Fruit fly (Drosophila melanogaster) whole organism, embryonic: ENCODE results near the gene CG31493.
A peak's percentile ranks its signal among the peaks of the same experiment; 100 is the strongest.

Source experiments
- Bgb ChIP-seq: fragments of 200-800 bp; sonication (Bioruptor generic); IDR thresholded peaks from 2 replicates; pipeline ENCODE4 v1.3.6; 2022; ENCODE audit warnings: missing biosample characterization, missing genetic modification characterization; ENCODE audit not compliant: partially characterized antibody
- CG11696 ChIP-seq: fragments of 200-800 bp; sonication (Bioruptor generic); IDR thresholded peaks from 2 replicates; pipeline ENCODE4 v1.3.6; 2022; ENCODE audit warnings: missing biosample characterization, missing genetic modification characterization
- CG12071 ChIP-seq: fragments of 200-800 bp; sonication (Bioruptor generic); optimal IDR thresholded peaks from 3 replicates; lab custom pipeline; 2018; ENCODE audit warnings: missing biosample characterization, mild to moderate bottlenecking, missing genetic modification characterization
- CG12659 ChIP-seq: fragments of 200-800 bp; sonication (Bioruptor generic); optimal IDR thresholded peaks from 3 replicates; lab custom pipeline; 2017; ENCODE audit warnings: mild to moderate bottlenecking, missing biosample characterization, missing genetic modification reagents, missing genetic modification characterization
- CG13123 ChIP-seq: fragments of 200-800 bp; sonication (Bioruptor generic); optimal IDR thresholded peaks from 2 replicates; lab custom pipeline; 2016; ENCODE audit warnings: missing biosample characterization, missing genetic modification characterization
- CG13296 ChIP-seq: fragments of 200-800 bp; sonication (Bioruptor generic); optimal IDR thresholded peaks from 3 replicates; lab custom pipeline; 2018; ENCODE audit warnings: missing biosample characterization, mild to moderate bottlenecking, missing genetic modification characterization
- CG13894 ChIP-seq: fragments of 200-800 bp; sonication (Bioruptor generic); optimal IDR thresholded peaks from 3 replicates; lab custom pipeline; 2018; ENCODE audit warnings: missing biosample characterization, mild to moderate bottlenecking, missing genetic modification characterization, moderate library complexity
- CG14860 ChIP-seq: fragments of 200-800 bp; sonication (Bioruptor generic); IDR thresholded peaks from 3 replicates; pipeline ENCODE4 v1.3.6; 2022; ENCODE audit warnings: missing biosample characterization, missing genetic modification characterization; ENCODE audit not compliant: partially characterized antibody
- CG18764 ChIP-seq: fragments of 200-800 bp; sonication (Bioruptor generic); optimal IDR thresholded peaks from 3 replicates; lab custom pipeline; 2016; ENCODE audit warnings: missing biosample characterization, missing genetic modification characterization
- CG31224 ChIP-seq: fragments of 200-800 bp; sonication (Bioruptor generic); IDR thresholded peaks from 2 replicates; pipeline ENCODE4 v1.3.6; 2022; ENCODE audit warnings: missing biosample characterization, missing genetic modification characterization
- CG32767 ChIP-seq: fragments of 200-800 bp; sonication (Bioruptor generic); IDR thresholded peaks from 2 replicates; pipeline ENCODE4 v1.3.6; 2022; ENCODE audit warnings: missing biosample characterization, missing genetic modification characterization
- CG34422 ChIP-seq: fragments of 200-800 bp; sonication (Bioruptor generic); IDR thresholded peaks from 3 replicates; pipeline ENCODE4 v1.3.6; 2022; ENCODE audit warnings: missing biosample characterization, missing genetic modification characterization
- CG42726 ChIP-seq: fragments of 200-800 bp; sonication (Bioruptor generic); IDR thresholded peaks from 2 replicates; pipeline ENCODE4 v1.3.6; 2022; ENCODE audit warnings: missing biosample characterization, missing genetic modification characterization; ENCODE audit not compliant: partially characterized antibody
- CG4328 ChIP-seq: fragments of 200-800 bp; sonication (Bioruptor generic); optimal IDR thresholded peaks from 3 replicates; lab custom pipeline; 2017; ENCODE audit warnings: missing biosample characterization, missing genetic modification reagents, missing genetic modification characterization
- CG6254 ChIP-seq: fragments of 200-800 bp; sonication (Bioruptor generic); optimal IDR thresholded peaks from 3 replicates; lab custom pipeline; 2017; ENCODE audit warnings: mild to moderate bottlenecking, missing biosample characterization, missing genetic modification reagents, missing genetic modification characterization
- CG6272 ChIP-seq: fragments of 200-800 bp; sonication (Bioruptor generic); IDR thresholded peaks from 2 replicates; pipeline ENCODE4 v1.3.6; 2022; ENCODE audit warnings: missing biosample characterization, missing genetic modification characterization
- CG7928 ChIP-seq: fragments of 200-800 bp; sonication (Bioruptor generic); optimal IDR thresholded peaks from 2 replicates; lab custom pipeline; 2017; ENCODE audit warnings: missing biosample characterization, mild to moderate bottlenecking, missing genetic modification characterization
- CG9215 ChIP-seq: fragments of 200-800 bp; sonication (Bioruptor generic); IDR thresholded peaks from 2 replicates; pipeline ENCODE4 v1.3.6; 2022; ENCODE audit warnings: missing biosample characterization, missing genetic modification characterization
- CTCF ChIP-seq: fragments of 200-800 bp; sonication (Bioruptor generic); optimal IDR thresholded peaks from 2 replicates; lab custom pipeline; 2017; ENCODE audit warnings: missing biosample characterization, mild to moderate bottlenecking, missing genetic modification characterization, moderate library complexity
- CkIIα-i1 ChIP-seq: fragments of 200-800 bp; sonication (Bioruptor generic); IDR thresholded peaks from 2 replicates; pipeline ENCODE4 v1.3.6; 2022; ENCODE audit warnings: missing biosample characterization, missing genetic modification characterization
- D19A ChIP-seq: fragments of 200-800 bp; optimal IDR thresholded peaks from 3 replicates; lab custom pipeline; 2019; ENCODE audit warnings: missing biosample characterization, mild to moderate bottlenecking, missing genetic modification characterization, moderate library complexity
- Doc2 ChIP-seq: fragments of 200-800 bp; sonication (Bioruptor generic); IDR thresholded peaks from 2 replicates; pipeline ENCODE4 v1.3.6; 2022; ENCODE audit warnings: missing biosample characterization, missing genetic modification characterization
- ERR ChIP-seq: fragments of 200-800 bp; sonication (Bioruptor generic); optimal IDR thresholded peaks from 2 replicates; lab custom pipeline; 2016; ENCODE audit warnings: missing biosample characterization, missing genetic modification characterization
- Hand ChIP-seq: fragments of 200-800 bp; sonication (Bioruptor generic); optimal IDR thresholded peaks from 2 replicates; lab custom pipeline; 2017; ENCODE audit warnings: mild to moderate bottlenecking, missing biosample characterization, missing genetic modification reagents, missing genetic modification characterization
- Hmx ChIP-seq: fragments of 200-800 bp; sonication (Bioruptor generic); optimal IDR thresholded peaks from 2 replicates; lab custom pipeline; 2016; ENCODE audit warnings: missing biosample characterization, missing genetic modification characterization
- MESR4 ChIP-seq: fragments of 200-800 bp; sonication (Bioruptor generic); optimal IDR thresholded peaks from 2 replicates; lab custom pipeline; 2018; ENCODE audit warnings: missing biosample characterization, mild to moderate bottlenecking, missing genetic modification characterization, moderate library complexity
- Med ChIP-seq: fragments of 200-800 bp; sonication (Bioruptor generic); peaks from one replicate; lab custom pipeline; 2016; ENCODE audit warnings: missing biosample characterization, missing genetic modification characterization, mild to moderate bottlenecking, inconsistent platforms, moderate library complexity
- NC2α ChIP-seq: fragments of 200-800 bp; sonication (Bioruptor generic); optimal IDR thresholded peaks from 2 replicates; lab custom pipeline; 2016; ENCODE audit warnings: missing biosample characterization, missing genetic modification characterization
- Optix ChIP-seq: fragments of 200-800 bp; sonication (Bioruptor generic); IDR thresholded peaks from 3 replicates; pipeline ENCODE4 v1.3.6; 2022; ENCODE audit warnings: missing biosample characterization, missing genetic modification characterization
- PHDP ChIP-seq: fragments of 200-800 bp; sonication (Bioruptor generic); optimal IDR thresholded peaks from 3 replicates; lab custom pipeline; 2018; ENCODE audit warnings: missing biosample characterization, mild to moderate bottlenecking, missing genetic modification characterization, moderate library complexity
- Spps ChIP-seq: fragments of 200-800 bp; sonication (Bioruptor generic); optimal IDR thresholded peaks from 2 replicates; lab custom pipeline; 2018; ENCODE audit warnings: missing biosample characterization, mild to moderate bottlenecking, missing genetic modification characterization
- Sry-δ ChIP-seq: fragments of 200-800 bp; sonication (Bioruptor generic); optimal IDR thresholded peaks from 2 replicates; lab custom pipeline; 2016; ENCODE audit warnings: missing biosample characterization, missing genetic modification characterization
- bbx ChIP-seq: fragments of 200-800 bp; sonication (Bioruptor generic); IDR thresholded peaks from 2 replicates; pipeline ENCODE4 v1.3.6; 2022; ENCODE audit warnings: missing biosample characterization, missing genetic modification characterization; ENCODE audit not compliant: partially characterized antibody
- en ChIP-seq: fragments of 200-800 bp; sonication (Bioruptor generic); optimal IDR thresholded peaks from 2 replicates; lab custom pipeline; 2016; ENCODE audit warnings: missing biosample characterization, missing genetic modification characterization
- exex ChIP-seq: fragments of 200-800 bp; sonication (Bioruptor generic); optimal IDR thresholded peaks from 4 replicates; lab custom pipeline; 2018; ENCODE audit warnings: missing biosample characterization, mild to moderate bottlenecking, missing genetic modification characterization, moderate library complexity
- eyg ChIP-seq: fragments of 200-800 bp; sonication (Bioruptor generic); optimal IDR thresholded peaks from 3 replicates; lab custom pipeline; 2016; ENCODE audit warnings: missing biosample characterization, missing genetic modification characterization
- gce ChIP-seq: fragments of 200-800 bp; sonication (Bioruptor generic); IDR thresholded peaks from 3 replicates; pipeline ENCODE4 v1.3.6; 2022; ENCODE audit warnings: missing biosample characterization, missing genetic modification characterization
- gfzf ChIP-seq: fragments of 200-800 bp; sonication (Bioruptor generic); optimal IDR thresholded peaks from 2 replicates; lab custom pipeline; 2016; ENCODE audit warnings: missing biosample characterization, mild to moderate bottlenecking, missing genetic modification characterization, moderate library complexity
- gro ChIP-seq: fragments of 200-800 bp; sonication (Bioruptor generic); optimal IDR thresholded peaks from 2 replicates; lab custom pipeline; 2016; ENCODE audit warnings: missing biosample characterization, missing genetic modification characterization
- h ChIP-seq: fragments of >200 bp; optimal IDR thresholded peaks from 2 replicates; lab custom pipeline; 2017
- inv ChIP-seq: fragments of 200-800 bp; sonication (Bioruptor generic); IDR thresholded peaks from 2 replicates; pipeline ENCODE4 v1.3.6; 2022; ENCODE audit warnings: missing biosample characterization, missing genetic modification characterization; ENCODE audit not compliant: partially characterized antibody
- jumu ChIP-seq: fragments of 200-800 bp; sonication (Bioruptor generic); optimal IDR thresholded peaks from 3 replicates; lab custom pipeline; 2016; ENCODE audit warnings: missing biosample characterization, missing genetic modification characterization
- lilli ChIP-seq: fragments of 200-800 bp; sonication (Bioruptor generic); optimal IDR thresholded peaks from 3 replicates; lab custom pipeline; 2016; ENCODE audit warnings: missing biosample characterization, missing genetic modification characterization
- mld ChIP-seq: fragments of 200-800 bp; sonication (Bioruptor generic); IDR thresholded peaks from 3 replicates; pipeline ENCODE4 v1.3.6; 2022; ENCODE audit warnings: missing biosample characterization, missing genetic modification characterization; ENCODE audit not compliant: partially characterized antibody
- row ChIP-seq: fragments of 200-800 bp; sonication (Bioruptor generic); IDR thresholded peaks from 3 replicates; pipeline ENCODE4 v1.3.6; 2022; ENCODE audit warnings: missing biosample characterization, missing genetic modification characterization
- slp2 ChIP-seq: fragments of 200-800 bp; sonication (Bioruptor generic); optimal IDR thresholded peaks from 2 replicates; lab custom pipeline; 2016; ENCODE audit warnings: missing biosample characterization, missing genetic modification characterization
- stc ChIP-seq: fragments of 200-800 bp; sonication (Bioruptor generic); IDR thresholded peaks from 2 replicates; pipeline ENCODE4 v1.3.6; 2022; ENCODE audit warnings: missing biosample characterization, missing genetic modification characterization
- vvl ChIP-seq: fragments of 200-800 bp; sonication (Bioruptor generic); IDR thresholded peaks from 2 replicates; pipeline ENCODE4 v1.3.6; 2022; ENCODE audit warnings: missing biosample characterization, missing genetic modification characterization
- yki ChIP-seq: fragments of >200 bp; optimal IDR thresholded peaks from 3 replicates; lab custom pipeline; 2018
- zen ChIP-seq: fragments of 200-800 bp; sonication (Bioruptor generic); optimal IDR thresholded peaks from 3 replicates; lab custom pipeline; 2018; ENCODE audit warnings: missing biosample characterization, mild to moderate bottlenecking, missing genetic modification characterization, moderate library complexity
- zf30C ChIP-seq: fragments of 200-800 bp; sonication (Bioruptor generic); optimal IDR thresholded peaks from 3 replicates; lab custom pipeline; 2018; ENCODE audit warnings: missing biosample characterization, mild to moderate bottlenecking, missing genetic modification characterization

The CG31493 gene

dm6 chr3R:7108589-7109312, 22.6 kb upstream of the CG31493 start (continued):
- TF ChIP-seq CG9215 (no peak), Sry-δ (GFP tag; lab: Kevin White, UChicago) (peak; percentile 57), Bgb (GFP tag; lab: Robert Waterston, UW) (no peak), CG6254 (GFP tag; lab: Kevin White, UChicago) (peak; percentile 93), CG7928 (GFP tag; lab: Kevin White, UChicago) (peak; percentile 11), stc (GFP tag; lab: Robert Waterston, UW) (no peak), CG4328 (GFP tag; lab: Kevin White, UChicago) (peak; percentile 88), Doc2 (GFP tag; lab: Robert Waterston, UW) (no peak), Hand (GFP tag; lab: Kevin White, UChicago) (peak; percentile 46), CkIIα-i1 (no peak), inv (GFP tag; lab: Robert Waterston, UW) (no peak), CG13123 (GFP tag; lab: Kevin White, UChicago) (peak; percentile 93), CG13894 (tag; lab: Kevin White, UChicago) (no peak), CG31224 (GFP tag; lab: Robert Waterston, UW) (no peak), CG34422 (GFP tag; lab: Robert Waterston, UW) (no peak), Spps (tag; lab: Kevin White, UChicago) (peak; percentile 97), MESR4 (peak; percentile 24), gce (GFP tag; lab: Robert Waterston, UW) (no peak), gro (GFP tag; lab: Kevin White, UChicago) (no peak), CG11696 (no peak), exex (peak; percentile 34), ERR (GFP tag; lab: Kevin White, UChicago) (peak; percentile 22), mld (GFP tag; lab: Robert Waterston, UW) (no peak), Optix (no peak), slp2 (GFP tag; lab: Kevin White, UChicago) (peak; percentile 90), yki (lab: Kevin White, UChicago) (no peak), PHDP (tag; lab: Kevin White, UChicago) (peak; percentile 95), CG32767 (GFP tag; lab: Robert Waterston, UW) (no peak), lilli (GFP tag; lab: Kevin White, UChicago) (peak; percentile 85), Hmx (GFP tag; lab: Kevin White, UChicago) (peak; percentile 77), zen (tag; lab: Kevin White, UChicago) (peak; percentile 98), D19A (tag; lab: Kevin White, UChicago) (peak; percentile 96), CG42726 (GFP tag; lab: Robert Waterston, UW) (no peak), h (lab: Kevin White, UChicago) (no peak), CG14860 (GFP tag; lab: Robert Waterston, UW) (no peak), Med (GFP tag; lab: Kevin White, UChicago) (peak; percentile 91), CG12659 (GFP tag; lab: Kevin White, UChicago) (peak; percentile 93), en (peak; percentile 88), CG18764 (GFP tag; lab: Kevin White, UChicago) (peak; percentile 95), vvl (GFP tag; lab: Robert Waterston, UW) (no peak), CG13296 (GFP tag; lab: Kevin White, UChicago) (peak; percentile 72), eyg (GFP tag; lab: Kevin White, UChicago) (peak; percentile 83), jumu (GFP tag; lab: Kevin White, UChicago) (peak; percentile 87), CTCF (GFP tag; lab: Kevin White, UChicago) (peak; percentile 50), row (GFP tag; lab: Robert Waterston, UW) (no peak), bbx (no peak), zf30C (peak; percentile 98), CG12071 (GFP tag; lab: Kevin White, UChicago) (peak; percentile 80), CG6272 (GFP tag; lab: Robert Waterston, UW) (peak; percentile 86), gfzf (GFP tag; lab: Kevin White, UChicago) (no peak), NC2α (GFP tag; lab: Kevin White, UChicago) (peak; percentile 88)
